Worm (Caenorhabditis elegans) whole organism, late embryonic: ENCODE data around the gene clec-123.
"Not testable (repeated sequence)": the region's sequence is repeated elsewhere in the genome, so short reads cannot be mapped to it uniquely, and the experiment has no call there.

Experiments
- C38D4.7 ChIP-seq: fragments of 200-800 bp; sonication (Bioruptor generic); optimal IDR thresholded peaks from 2 replicates; lab custom pipeline; 2018; ENCODE audit warnings: mild to moderate bottlenecking, missing genetic modification characterization, moderate library complexity, missing compliant biosample characterization
- ceh-31 ChIP-seq: sonication (generic microtip); optimal IDR thresholded peaks from 2 replicates; lab custom pipeline; 2016; ENCODE audit warnings: missing genetic modification characterization, missing compliant biosample characterization
- hlh-30 ChIP-seq: sonication (generic microtip); optimal IDR thresholded peaks from 2 replicates; lab custom pipeline; 2017; ENCODE audit warnings: antibody characterized with exemption, missing genetic modification characterization, missing compliant biosample characterization; ENCODE audit not compliant: insufficient read depth
- nfya-1 ChIP-seq: sonication (generic microtip); optimal IDR thresholded peaks from 2 replicates; lab custom pipeline; 2017; ENCODE audit warnings: missing genetic modification characterization, mild to moderate bottlenecking, missing compliant biosample characterization, antibody characterized with exemption, moderate library complexity
- nhr-11 ChIP-seq: fragments of 150-350 bp; optimal IDR thresholded peaks from 2 replicates; lab custom pipeline; 2014; ENCODE audit warnings: missing biosample characterization, missing genetic modification characterization
- odd-2 ChIP-seq: sonication (generic microtip); optimal IDR thresholded peaks from 2 replicates; lab custom pipeline; 2017; ENCODE audit warnings: antibody characterized with exemption, mild to moderate bottlenecking, missing genetic modification characterization, missing compliant biosample characterization
- pha-4 ChIP-seq: fragments of 150-350 bp; optimal IDR thresholded peaks from 2 replicates; lab custom pipeline; 2018; ENCODE audit warnings: missing biosample characterization, missing genetic modification reagents, missing genetic modification characterization
- sox-4 ChIP-seq: sonication (generic microtip); optimal IDR thresholded peaks from 2 replicates; lab custom pipeline; 2017; ENCODE audit warnings: mild to moderate bottlenecking, missing genetic modification characterization, inconsistent platforms, missing compliant biosample characterization

DNA sequence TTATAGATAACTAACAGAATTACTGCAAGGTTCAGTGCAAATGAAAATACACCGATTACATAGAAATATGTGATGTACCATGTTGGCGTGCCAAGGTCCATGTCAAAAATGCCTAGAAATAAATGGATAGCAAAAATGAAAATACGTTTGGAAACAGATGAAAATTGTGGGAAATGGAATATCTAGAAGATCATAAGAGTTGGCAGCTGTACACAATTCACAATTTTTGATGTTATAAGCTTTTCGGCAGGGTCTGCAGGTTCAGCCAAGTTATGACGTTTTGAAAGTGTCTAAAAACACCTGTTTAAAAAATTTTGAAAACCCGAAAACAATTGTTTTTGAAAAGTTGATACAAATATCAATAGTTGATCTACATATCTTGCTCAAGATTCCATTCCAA is 30.5 kb downstream of the clec-123 start, which contains the start of gene sri-43:
- TF ChIP-seq hlh-30 (tag; lab: Kevin White, UChicago); odd-2 (tag; lab: Kevin White, UChicago); nhr-11; pha-4 (tag; lab: Kevin White, UChicago); nfya-1; sox-4; ceh-31 (tag; lab: Kevin White, UChicago); C38D4.7 (GFP tag; lab: Kevin White, UChicago): not testable (repeated sequence)
